Worm (Caenorhabditis elegans): Measurements from ENCODE around the gene W09C2.7.

DNA sequence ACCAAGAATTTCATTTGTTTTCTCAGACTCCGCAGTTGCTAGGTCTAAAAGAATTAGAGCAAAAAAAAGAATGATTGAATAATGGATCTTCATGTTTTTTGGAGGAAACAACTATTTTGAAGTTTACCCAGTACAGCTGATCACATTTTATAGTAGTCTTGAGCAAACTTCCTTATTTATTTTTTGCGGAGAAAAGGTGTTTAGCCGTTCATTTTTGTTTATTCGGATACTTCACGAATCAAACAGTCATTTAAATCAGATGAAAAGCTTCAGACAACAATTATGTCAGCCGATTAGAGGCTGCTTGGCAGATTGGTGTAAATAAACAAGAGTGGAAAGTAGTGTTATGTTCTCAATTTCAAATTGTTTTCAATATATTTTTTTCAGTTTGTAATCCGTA is 2.1 kb upstream of the W09C2.7 start, which contains the start of gene W09C2.8:
- no peak for TF ChIP-seq C34B4.2 (tag; optimal IDR thresholded peaks at IDR 0.05)
- TF ChIP-seq aly-2 (tag; optimal IDR thresholded peaks at IDR 0.05): no peak
- no peak for TF ChIP-seq nhr-20 (tag; optimal IDR thresholded peaks at IDR 0.05)
- TF ChIP-seq alr-1 (tag; optimal IDR thresholded peaks at IDR 0.05; ENCODE audit: borderline replicate concordance): no peak
- TF ChIP-seq grh-1 (GFP tag; IDR thresholded peaks at IDR 0.05): no peak
- no peak for TF ChIP-seq blmp-1 (tag; optimal IDR thresholded peaks at IDR 0.05)

All from whole organism, L1 larva.